Worm (Caenorhabditis elegans): Measurements from ENCODE around the gene C49C8.3.

The C49C8.3 gene

DNA sequence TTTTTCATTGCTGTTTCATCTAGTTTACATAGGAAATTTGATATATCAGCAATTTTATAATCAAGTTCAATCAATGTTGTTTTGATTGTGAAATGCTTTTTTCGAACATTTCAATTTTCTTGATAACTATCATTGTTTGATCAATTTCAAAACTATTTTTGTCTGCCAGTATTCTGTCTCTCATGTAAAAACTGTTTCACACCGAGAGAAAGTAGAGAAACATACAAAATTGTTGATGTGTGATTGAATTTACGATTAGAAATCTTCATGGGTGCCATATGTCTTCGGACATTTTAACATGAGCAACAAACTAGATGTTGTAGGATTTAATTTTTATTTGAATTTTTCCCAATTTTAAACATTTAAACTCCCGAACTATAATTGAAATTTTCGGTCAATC lies 6.2 kb downstream of the C49C8.3 start, which contains the start of gene C49C8.2:
TSS of gene C49C8.2 (plus strand) at position 393 of the 400 bp plus-strand sequence.
- no peak for TF ChIP-seq nhr-12 (tag; optimal IDR thresholded peaks at IDR 0.05)
- no peak for TF ChIP-seq C34B4.2 (tag; optimal IDR thresholded peaks at IDR 0.05)
- TF ChIP-seq xbp-1 (tag; optimal IDR thresholded peaks at IDR 0.05): no peak
- TF ChIP-seq fos-1 (tag; optimal IDR thresholded peaks at IDR 0.05): no peak
- TF ChIP-seq snu-23 (GFP tag; optimal IDR thresholded peaks at IDR 0.05): no peak
- no peak for TF ChIP-seq jun-1 (tag; optimal IDR thresholded peaks at IDR 0.05)
- no peak for TF ChIP-seq lir-3 (tag; optimal IDR thresholded peaks at IDR 0.05; ENCODE audit: poor library complexity)
- peak; percentile 20 for TF ChIP-seq nhr-85 (tag)
- TF ChIP-seq egl-27 (tag; optimal IDR thresholded peaks at IDR 0.05): no peak
- TF ChIP-seq ceh-63 (GFP tag; optimal IDR thresholded peaks at IDR 0.05): no peak
- no peak for TF ChIP-seq unc-62 (GFP tag; optimal IDR thresholded peaks at IDR 0.05)
- TF ChIP-seq elt-3 (tag; optimal IDR thresholded peaks at IDR 0.05): no peak
- TF ChIP-seq fkh-10 (GFP tag; optimal IDR thresholded peaks at IDR 0.05): no peak
- TF ChIP-seq nhr-47 (tag; optimal IDR thresholded peaks at IDR 0.05): no peak
- no peak for TF ChIP-seq alr-1 (tag; optimal IDR thresholded peaks at IDR 0.05; ENCODE audit: borderline replicate concordance)
- TF ChIP-seq C16A3.4 (tag; optimal IDR thresholded peaks at IDR 0.05): no peak
- TF ChIP-seq fkh-4 (tag; optimal IDR thresholded peaks at IDR 0.05; ENCODE audit: borderline replicate concordance): no peak
- TF ChIP-seq pax-3 (tag; optimal IDR thresholded peaks at IDR 0.05): no peak
- peak in 1 of 2 experiments; percentile 30 for TF ChIP-seq lsy-2 (tag; optimal IDR thresholded peaks at IDR 0.05)
- peak in 1 of 2 experiments; percentile 29 for TF ChIP-seq efl-1 (optimal IDR thresholded peaks at IDR 0.05)
- no peak for TF ChIP-seq efl-1 (GFP tag; optimal IDR thresholded peaks at IDR 0.05 in 1 of 2)
- no peak for TF ChIP-seq dpl-1 (GFP tag; optimal IDR thresholded peaks at IDR 0.05)
- TF ChIP-seq lin-35 (GFP tag; optimal IDR thresholded peaks at IDR 0.05): peak in 1 of 2 experiments; percentile 48
- no peak for TF ChIP-seq rnt-1 (tag; optimal IDR thresholded peaks at IDR 0.05)
- TF ChIP-seq nhr-237 (tag; optimal IDR thresholded peaks at IDR 0.05): no peak
- no peak for TF ChIP-seq F16B12.6 (tag; optimal IDR thresholded peaks at IDR 0.05)
- peak; percentile 19 for TF ChIP-seq blmp-1 (tag; optimal IDR thresholded peaks at IDR 0.05)
- no peak for TF ChIP-seq zag-1 (tag; optimal IDR thresholded peaks at IDR 0.05)
- no peak for TF ChIP-seq vab-15 (tag; optimal IDR thresholded peaks at IDR 0.05)
- TF ChIP-seq dsc-1 (tag; optimal IDR thresholded peaks at IDR 0.05): peak; percentile 45
- TF ChIP-seq nhr-84 (tag; optimal IDR thresholded peaks at IDR 0.05): no peak
- peak; percentile 19 for TF ChIP-seq mep-1 (tag; optimal IDR thresholded peaks at IDR 0.05)
- no peak for TF ChIP-seq elt-2 (tag; optimal IDR thresholded peaks at IDR 0.05)

DNA sequence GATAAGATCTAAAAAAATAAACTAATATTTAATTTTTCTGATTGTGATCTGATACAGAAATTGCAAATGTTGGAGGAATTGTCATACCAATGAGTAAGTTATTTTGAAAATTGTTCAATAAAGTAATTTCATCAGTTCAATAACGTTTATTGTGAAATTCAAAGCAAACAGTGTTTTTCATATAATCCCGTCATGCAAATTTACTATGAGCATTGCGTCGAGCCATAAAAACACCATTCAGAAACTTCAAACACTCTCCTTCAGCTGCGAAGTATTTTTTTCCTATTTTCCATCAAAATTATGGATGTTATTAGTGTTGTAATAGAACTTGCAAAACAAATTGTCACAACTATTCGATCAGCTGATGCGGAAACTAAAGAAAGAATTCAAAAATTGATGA lies 7.3 kb downstream of the C49C8.3 start, which contains the start of gene C49C8.8:
TSS of gene C49C8.8 (plus strand) at position 301 of the 400 bp plus-strand sequence.
- no peak for TF ChIP-seq lin-39 (tag; optimal IDR thresholded peaks at IDR 0.05)

DNA sequence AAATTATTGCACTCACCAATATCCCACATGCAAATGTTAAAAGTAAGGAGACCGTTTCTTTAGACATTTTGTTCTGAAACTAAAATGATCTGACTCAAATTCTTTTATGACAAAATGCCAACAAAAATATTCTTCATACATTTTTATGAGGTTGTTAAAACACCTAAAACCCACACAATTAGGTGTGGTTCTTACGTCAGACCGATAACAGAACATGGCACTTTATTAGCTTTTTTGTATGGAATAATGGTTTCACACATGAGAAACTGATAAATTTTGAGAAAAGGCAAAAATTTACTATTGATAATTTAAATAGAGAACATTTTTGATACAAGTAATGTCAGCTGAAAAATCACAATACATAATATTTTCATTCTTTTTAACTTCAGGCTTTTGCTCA lies 9.1 kb downstream of the C49C8.3 start, which contains the start of gene C49C8.5:
TSS of gene C49C8.5 (minus strand) at position 73 of the 400 bp plus-strand sequence.
- peak; percentile 11 for TF ChIP-seq elt-2 (tag; optimal IDR thresholded peaks at IDR 0.05)
- TF ChIP-seq skn-1 (tag; optimal IDR thresholded peaks at IDR 0.05): no peak
- no peak for TF ChIP-seq ceh-8 (GFP tag; optimal IDR thresholded peaks at IDR 0.05)

DNA sequence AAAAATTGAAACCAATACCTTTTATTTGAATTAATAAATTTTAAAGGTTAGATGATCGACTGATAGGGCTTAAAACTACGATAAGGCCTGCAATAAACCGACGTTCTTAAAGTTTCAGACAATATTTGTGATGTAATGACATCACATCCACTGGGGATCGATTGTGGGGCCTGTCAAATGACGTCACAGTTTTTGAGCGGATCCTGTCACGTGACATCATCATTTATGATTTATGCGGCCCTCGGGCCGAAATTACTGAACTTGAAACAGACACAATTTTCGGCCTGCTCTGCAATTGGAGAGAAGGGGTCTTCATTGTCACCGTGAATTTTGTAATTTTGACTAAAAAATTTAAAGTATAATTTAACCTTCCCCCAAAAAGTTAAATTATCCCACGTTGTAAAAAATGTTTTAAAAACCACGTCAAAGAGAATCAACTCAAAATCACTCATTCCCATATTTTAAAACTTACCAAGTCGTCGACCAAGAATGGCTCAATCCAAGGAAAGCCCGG lies 9.6 kb downstream of the C49C8.3 start, which contains the start of gene C49C8.1:
TSS of gene C49C8.1 (plus strand) at position 464 of the 514 bp plus-strand sequence.
- no peak for TF ChIP-seq ceh-90 (tag; optimal IDR thresholded peaks at IDR 0.05)
- TF ChIP-seq Y116A8C.19 (tag; optimal IDR thresholded peaks at IDR 0.05; ENCODE audit: borderline replicate concordance): no peak
- no peak for TF ChIP-seq swsn-7 (tag; optimal IDR thresholded peaks at IDR 0.05)
- TF ChIP-seq rnt-1 (tag; optimal IDR thresholded peaks at IDR 0.05): no peak
